Fruit fly (Drosophila melanogaster) whole organism, adult: Measurements from ENCODE around the gene CG31496.

ENCODE experiments used
- CG11617 ChIP-seq: fragments of 200-800 bp; sonication (Bioruptor generic); optimal IDR thresholded peaks from 2 replicates; lab custom pipeline; 2017; ENCODE audit warnings: mild to moderate bottlenecking, missing biosample characterization, missing genetic modification reagents, missing genetic modification characterization
- CG12768 ChIP-seq: fragments of 200-800 bp; sonication (Bioruptor generic); optimal IDR thresholded peaks from 2 replicates; lab custom pipeline; 2017; ENCODE audit warnings: missing biosample characterization, missing genetic modification characterization, mild to moderate bottlenecking, moderate library complexity, missing genetic modification reagents
- CG33017 ChIP-seq: fragments of 200-800 bp; sonication (Bioruptor generic); optimal IDR thresholded peaks from 2 replicates; lab custom pipeline; 2018; ENCODE audit warnings: missing biosample characterization, mild to moderate bottlenecking, missing genetic modification characterization, moderate library complexity
- CG5204 ChIP-seq: fragments of 200-800 bp; sonication (Bioruptor generic); optimal IDR thresholded peaks from 2 replicates; lab custom pipeline; 2016; ENCODE audit warnings: missing biosample characterization, missing genetic modification characterization
- Clk ChIP-seq: fragments of 200-800 bp; sonication (Bioruptor generic); optimal IDR thresholded peaks from 2 replicates; lab custom pipeline; 2017; ENCODE audit warnings: missing biosample characterization, missing genetic modification characterization
- Crg-1 ChIP-seq: fragments of 200-800 bp; sonication (Bioruptor generic); optimal IDR thresholded peaks from 2 replicates; lab custom pipeline; 2016; ENCODE audit warnings: missing biosample characterization, missing genetic modification characterization
- Hr96 ChIP-seq: fragments of 200-800 bp; sonication (Bioruptor generic); optimal IDR thresholded peaks from 2 replicates; lab custom pipeline; 2016; ENCODE audit warnings: missing biosample characterization, missing genetic modification characterization
- Mnt ChIP-seq: fragments of 200-800 bp; sonication (Bioruptor generic); optimal IDR thresholded peaks from 2 replicates; lab custom pipeline; 2016; ENCODE audit warnings: missing biosample characterization, mild to moderate bottlenecking, missing genetic modification characterization
- bab1 ChIP-seq: fragments of 200-800 bp; sonication (Bioruptor generic); optimal IDR thresholded peaks from 3 replicates; lab custom pipeline; 2019; ENCODE audit warnings: missing biosample characterization, mild to moderate bottlenecking, missing genetic modification characterization, moderate library complexity
- cic ChIP-seq: fragments of 200-800 bp; sonication (Bioruptor generic); optimal IDR thresholded peaks from 2 replicates; lab custom pipeline; 2017; ENCODE audit warnings: missing biosample characterization, mild to moderate bottlenecking, missing genetic modification characterization, moderate library complexity
- cnc ChIP-seq, 2 experiments: fragments of >200 bp; optimal IDR thresholded peaks; 2 replicates each; lab custom pipeline; 2017
- kay ChIP-seq: fragments of 200-800 bp; sonication (Bioruptor generic); peaks from one replicate; lab custom pipeline; 2016; ENCODE audit warnings: missing biosample characterization, missing genetic modification characterization, borderline replicate concordance
- pad ChIP-seq: fragments of 200-800 bp; sonication (Bioruptor generic); optimal IDR thresholded peaks from 3 replicates; lab custom pipeline; 2017; ENCODE audit warnings: missing biosample characterization, missing genetic modification characterization, mild to moderate bottlenecking, moderate library complexity, missing genetic modification reagents
- toe ChIP-seq: fragments of 200-800 bp; sonication (Bioruptor generic); optimal IDR thresholded peaks from 2 replicates; lab custom pipeline; 2016; ENCODE audit warnings: missing biosample characterization, missing genetic modification characterization

DNA sequence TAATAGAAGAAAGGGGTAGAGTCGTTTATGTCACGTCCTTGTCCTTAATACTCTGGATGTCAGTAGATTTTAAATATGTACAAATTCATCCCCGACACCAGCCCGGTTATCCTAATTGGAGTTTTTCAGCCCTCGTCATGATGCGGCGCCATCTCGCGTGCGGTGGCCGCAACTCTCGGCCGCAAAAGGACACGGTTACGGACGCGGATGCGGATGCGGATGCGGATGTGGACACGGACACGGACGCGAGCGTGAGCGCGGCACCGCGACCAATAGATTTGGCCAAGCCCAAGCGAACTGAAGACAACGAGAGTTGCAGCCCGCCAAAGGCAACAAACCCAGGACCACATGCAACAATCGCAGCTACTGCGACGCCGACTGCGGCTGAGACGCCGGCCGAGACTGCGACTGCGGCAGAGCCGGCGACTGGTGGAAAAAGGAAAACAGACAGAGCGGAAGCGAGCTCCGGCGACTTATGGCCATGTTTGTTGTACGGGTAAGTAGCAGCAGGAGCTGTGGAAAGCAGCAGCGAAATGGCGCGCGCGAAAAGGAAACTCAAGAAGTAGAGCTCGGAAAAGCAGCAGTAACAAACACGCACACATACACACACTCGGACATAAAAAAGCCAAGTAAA lies 40.3 kb upstream of the CG31496 start, which contains the start of gene CG42544:
- no peak for TF ChIP-seq Clk (GFP tag; lab: Kevin White, UChicago)
- TF ChIP-seq bab1 (GFP tag; lab: Kevin White, UChicago) = no peak
- no peak for TF ChIP-seq Hr96
- no peak for TF ChIP-seq cic (GFP tag; lab: Kevin White, UChicago)
- no peak for TF ChIP-seq pad (GFP tag; lab: Kevin White, UChicago)
- TF ChIP-seq Crg-1 = no peak
- TF ChIP-seq kay (GFP tag; lab: Kevin White, UChicago) = no peak
- no peak for TF ChIP-seq toe (GFP tag; lab: Kevin White, UChicago)
- no peak for TF ChIP-seq cnc (optimal IDR thresholded peaks at IDR 0.05; lab: Kevin White, UChicago)
- no peak for TF ChIP-seq CG5204
- TF ChIP-seq Mnt (GFP tag; lab: Kevin White, UChicago) = no peak
- no peak for TF ChIP-seq CG12768 (GFP tag; lab: Kevin White, UChicago)
- no peak for TF ChIP-seq CG11617
- TF ChIP-seq CG33017 = no peak
